Worm (Caenorhabditis elegans): ENCODE measurements around the gene rnst-2.

- no peak for TF ChIP-seq tbx-2 (tag; optimal IDR thresholded peaks at IDR 0.05)
- no peak for TF ChIP-seq mdl-1 (tag; optimal IDR thresholded peaks at IDR 0.05)
- TF ChIP-seq pha-4 (tag; optimal IDR thresholded peaks at IDR 0.05): no peak
- TF ChIP-seq ceh-9 (tag; optimal IDR thresholded peaks at IDR 0.05): no peak
- TF ChIP-seq nhr-28 (tag; optimal IDR thresholded peaks at IDR 0.05): no peak
- TF ChIP-seq pqm-1 (tag; optimal IDR thresholded peaks at IDR 0.05): no peak
- TF ChIP-seq nhr-12 (tag; optimal IDR thresholded peaks at IDR 0.05): no peak
- TF ChIP-seq fkh-10 (GFP tag; optimal IDR thresholded peaks at IDR 0.05): no peak
- no peak for TF ChIP-seq nhr-76 (tag; optimal IDR thresholded peaks at IDR 0.05)
- TF ChIP-seq nhr-77 (tag; optimal IDR thresholded peaks at IDR 0.05): no peak
- TF ChIP-seq eor-1 (tag; optimal IDR thresholded peaks at IDR 0.05): no peak
- TF ChIP-seq snpc-4 (tag; optimal IDR thresholded peaks at IDR 0.05): no peak
- TF ChIP-seq ama-1 (optimal IDR thresholded peaks at IDR 0.05): no peak
- no peak for TF ChIP-seq sea-2 (GFP tag; optimal IDR thresholded peaks at IDR 0.05)
These were observed 44.2 kb upstream of the rnst-2 start for ce11 chrV:1017196-1017595.
